Worm (Caenorhabditis elegans) whole organism, late embryonic: ENCODE measurements around the gene ttll-5.

ENCODE experiments used
- ahr-1 ChIP-seq: sonication (generic microtip); optimal IDR thresholded peaks from 2 replicates; lab custom pipeline; 2016; ENCODE audit warnings: missing genetic modification characterization, missing compliant biosample characterization
- ama-1 ChIP-seq: fragments of 150-350 bp; optimal IDR thresholded peaks from 2 replicates; lab custom pipeline; 2014
- ceh-14 ChIP-seq: sonication (generic microtip); optimal IDR thresholded peaks from 2 replicates; lab custom pipeline; 2016; ENCODE audit warnings: missing genotype, missing genetic modification characterization, missing compliant biosample characterization
- ceh-18 ChIP-seq: sonication (generic microtip); optimal IDR thresholded peaks from 2 replicates; lab custom pipeline; 2016; ENCODE audit warnings: missing genetic modification characterization, missing compliant biosample characterization
- ceh-19 ChIP-seq: fragments of 200-800 bp; sonication (Bioruptor generic); optimal IDR thresholded peaks from 2 replicates; lab custom pipeline; 2018; ENCODE audit warnings: mild to moderate bottlenecking, missing genetic modification characterization, missing compliant biosample characterization
- ceh-22 ChIP-seq: sonication (generic microtip); optimal IDR thresholded peaks from 2 replicates; lab custom pipeline; 2017; ENCODE audit warnings: missing biosample characterization, missing genetic modification characterization
- ceh-31 ChIP-seq: sonication (generic microtip); optimal IDR thresholded peaks from 2 replicates; lab custom pipeline; 2016; ENCODE audit warnings: missing genetic modification characterization, missing compliant biosample characterization
- ceh-48 ChIP-seq: sonication (generic microtip); optimal IDR thresholded peaks from 2 replicates; lab custom pipeline; 2016; ENCODE audit warnings: missing genetic modification characterization, inconsistent platforms, missing compliant biosample characterization
- ceh-6 ChIP-seq: fragments of 200-800 bp; sonication (Bioruptor generic); optimal IDR thresholded peaks from 2 replicates; lab custom pipeline; 2018; ENCODE audit warnings: mild to moderate bottlenecking, missing genetic modification characterization, missing compliant biosample characterization
- ceh-9 ChIP-seq: sonication (generic microtip); optimal IDR thresholded peaks from 2 replicates; lab custom pipeline; 2016; ENCODE audit warnings: mild to moderate bottlenecking, missing genetic modification characterization, inconsistent platforms, missing compliant biosample characterization
- che-1 ChIP-seq: sonication (generic microtip); optimal IDR thresholded peaks from 2 replicates; lab custom pipeline; 2016; ENCODE audit warnings: mild to moderate bottlenecking, missing genetic modification characterization, missing compliant biosample characterization
- dmd-4 ChIP-seq: sonication (generic microtip); optimal IDR thresholded peaks from 2 replicates; lab custom pipeline; 2016; ENCODE audit warnings: borderline replicate concordance, missing genetic modification characterization, missing compliant biosample characterization
- dve-1 ChIP-seq: sonication (generic microtip); optimal IDR thresholded peaks from 2 replicates; lab custom pipeline; 2017; ENCODE audit warnings: antibody characterized with exemption, mild to moderate bottlenecking, missing genetic modification characterization, missing compliant biosample characterization
- elt-2 ChIP-seq: sonication (generic microtip); optimal IDR thresholded peaks from 2 replicates; lab custom pipeline; 2016; ENCODE audit warnings: missing genetic modification reagents, missing genetic modification characterization, missing compliant biosample characterization
- ets-4 ChIP-seq: sonication (generic microtip); optimal IDR thresholded peaks from 2 replicates; lab custom pipeline; 2016; ENCODE audit warnings: missing genetic modification characterization, missing compliant biosample characterization
- fkh-10 ChIP-seq: fragments of 150-350 bp; optimal IDR thresholded peaks from 2 replicates; lab custom pipeline; 2014; ENCODE audit warnings: missing biosample characterization, missing genetic modification reagents, missing genetic modification characterization
- hlh-13 ChIP-seq: fragments of 200-800 bp; sonication (Bioruptor generic); optimal IDR thresholded peaks from 2 replicates; lab custom pipeline; 2018; ENCODE audit warnings: mild to moderate bottlenecking, missing genetic modification characterization, missing compliant biosample characterization
- hlh-15 ChIP-seq: sonication (generic microtip); optimal IDR thresholded peaks from 2 replicates; lab custom pipeline; 2016; ENCODE audit warnings: missing genetic modification characterization, missing compliant biosample characterization
- hlh-30 ChIP-seq: sonication (generic microtip); optimal IDR thresholded peaks from 2 replicates; lab custom pipeline; 2017; ENCODE audit warnings: antibody characterized with exemption, missing genetic modification characterization, missing compliant biosample characterization; ENCODE audit not compliant: insufficient read depth
- hlh-6 ChIP-seq: sonication (generic microtip); optimal IDR thresholded peaks from 2 replicates; lab custom pipeline; 2016; ENCODE audit warnings: missing genotype, missing genetic modification characterization, missing compliant biosample characterization
- lin-11 ChIP-seq: fragments of 200-800 bp; sonication (Bioruptor generic); optimal IDR thresholded peaks from 2 replicates; lab custom pipeline; 2018; ENCODE audit warnings: mild to moderate bottlenecking, missing genetic modification characterization, missing compliant biosample characterization
- madf-2 ChIP-seq: sonication (generic microtip); optimal IDR thresholded peaks from 2 replicates; lab custom pipeline; 2017; ENCODE audit warnings: missing genetic modification characterization, missing compliant biosample characterization
- mec-3 ChIP-seq: sonication (generic microtip); optimal IDR thresholded peaks from 2 replicates; lab custom pipeline; 2016; ENCODE audit warnings: borderline replicate concordance, missing genetic modification characterization, missing compliant biosample characterization
- nfya-1 ChIP-seq: sonication (generic microtip); optimal IDR thresholded peaks from 2 replicates; lab custom pipeline; 2017; ENCODE audit warnings: missing genetic modification characterization, mild to moderate bottlenecking, missing compliant biosample characterization, antibody characterized with exemption, moderate library complexity
- nhr-11 ChIP-seq: fragments of 150-350 bp; optimal IDR thresholded peaks from 2 replicates; lab custom pipeline; 2014; ENCODE audit warnings: missing biosample characterization, missing genetic modification characterization
- nhr-232 ChIP-seq: sonication (generic microtip); optimal IDR thresholded peaks from 2 replicates; lab custom pipeline; 2016; ENCODE audit warnings: missing genetic modification characterization, missing compliant biosample characterization
- odd-2 ChIP-seq: sonication (generic microtip); optimal IDR thresholded peaks from 2 replicates; lab custom pipeline; 2017; ENCODE audit warnings: antibody characterized with exemption, mild to moderate bottlenecking, missing genetic modification characterization, missing compliant biosample characterization
- pqm-1 ChIP-seq: sonication (generic microtip); optimal IDR thresholded peaks from 2 replicates; lab custom pipeline; 2016; ENCODE audit warnings: missing genetic modification characterization, missing compliant biosample characterization
- ref-2 ChIP-seq: sonication (generic microtip); optimal IDR thresholded peaks from 2 replicates; lab custom pipeline; 2016; ENCODE audit warnings: missing genetic modification characterization, missing compliant biosample characterization
- rnt-1 ChIP-seq: sonication (generic microtip); optimal IDR thresholded peaks from 2 replicates; lab custom pipeline; 2016; ENCODE audit warnings: missing genetic modification characterization, missing compliant biosample characterization
- sdc-2 ChIP-seq: sonication (generic microtip); optimal IDR thresholded peaks from 2 replicates; lab custom pipeline; 2016; ENCODE audit warnings: missing genotype, missing genetic modification characterization, missing compliant biosample characterization
- sox-2 ChIP-seq: fragments of 200-800 bp; sonication (Bioruptor generic); IDR thresholded peaks from 2 replicates; pipeline ENCODE4 v1.3.6; 2022; ENCODE audit warnings: missing genetic modification reagents, missing genetic modification characterization, missing compliant biosample characterization
- syd-9 ChIP-seq: sonication (generic microtip); optimal IDR thresholded peaks from 2 replicates; lab custom pipeline; 2016; ENCODE audit warnings: mild to moderate bottlenecking, missing genetic modification characterization, moderate library complexity, missing compliant biosample characterization
- tbx-2 ChIP-seq: sonication (generic microtip); optimal IDR thresholded peaks from 2 replicates; lab custom pipeline; 2016; ENCODE audit warnings: missing genetic modification characterization, missing compliant biosample characterization
- ttx-3 ChIP-seq: sonication (generic microtip); optimal IDR thresholded peaks from 2 replicates; lab custom pipeline; 2016; ENCODE audit warnings: missing genetic modification reagents, missing genetic modification characterization, missing compliant biosample characterization
- unc-3 ChIP-seq, 2 experiments: fragments of 200-800 bp in 1 of 2; sonication (Bioruptor generic) in 1 of 2; sonication (generic microtip) in 1 of 2; conservative IDR thresholded peaks in 1 of 2; optimal IDR thresholded peaks in 1 of 2; 2 replicates each; pipeline versions ENCODE4 v1.3.6 to Lab custom; 2016 to 2022; ENCODE audit warnings: missing compliant biosample characterization in 2 of 2, missing genetic modification characterization in 2 of 2, missing genetic modification reagents in 1 of 2
- unc-55 ChIP-seq: sonication (generic microtip); optimal IDR thresholded peaks from 2 replicates; lab custom pipeline; 2017; ENCODE audit warnings: missing biosample characterization, missing genetic modification reagents, missing genetic modification characterization
- unc-86 ChIP-seq: sonication (generic microtip); optimal IDR thresholded peaks from 2 replicates; lab custom pipeline; 2016; ENCODE audit warnings: missing genetic modification characterization, missing compliant biosample characterization

ttll-5 gene

DNA sequence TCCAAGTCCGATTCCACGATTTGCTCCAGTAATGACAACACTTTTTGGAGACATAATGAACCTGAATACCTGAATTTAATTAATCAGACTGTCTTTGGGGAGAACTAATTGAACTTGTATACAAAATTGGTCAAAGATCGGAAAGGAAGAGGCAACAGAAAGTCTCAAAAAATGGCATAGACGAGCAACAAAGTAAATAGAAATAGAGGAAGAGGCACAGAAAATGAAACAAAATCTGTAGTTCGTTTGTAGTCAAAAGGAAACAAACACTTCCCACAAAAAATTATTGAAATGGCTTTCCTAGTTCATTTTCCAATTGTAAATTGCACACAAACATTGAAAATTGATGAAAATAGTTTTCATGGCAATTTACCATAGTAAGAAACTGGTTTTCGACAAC is 5.8 kb downstream of the ttll-5 start, which contains the start of gene C55A6.6:
Gene C55A6.6 (minus strand): TSS at position 61 of the 400 bp plus-strand sequence.
- TF ChIP-seq ahr-1 (tag; lab: Kevin White, UChicago) (no peak), ceh-48 (tag; lab: Kevin White, UChicago) (no peak), nhr-11 (tag; lab: Kevin White, UChicago) (no peak), ceh-14 (tag; lab: Kevin White, UChicago) (no peak), ceh-19 (GFP tag; lab: Kevin White, UChicago) (no peak)

ce11 chrV:11515145-11515544 is 6.3 kb downstream of the ttll-5 start:
- TF ChIP-seq nfya-1 (tag; lab: Kevin White, UChicago), result no peak
- TF ChIP-seq ceh-31 (tag; lab: Kevin White, UChicago), result no peak
- no peak for TF ChIP-seq odd-2
- no peak for TF ChIP-seq nhr-232 (tag; lab: Kevin White, UChicago)
- TF ChIP-seq dmd-4, result no peak
- TF ChIP-seq tbx-2 (tag; lab: Kevin White, UChicago), result no peak
- no peak for TF ChIP-seq dve-1 (tag; lab: Kevin White, UChicago)
- TF ChIP-seq ceh-18 (tag; lab: Kevin White, UChicago), result no peak
- no peak for TF ChIP-seq hlh-6 (tag; lab: Kevin White, UChicago)

DNA sequence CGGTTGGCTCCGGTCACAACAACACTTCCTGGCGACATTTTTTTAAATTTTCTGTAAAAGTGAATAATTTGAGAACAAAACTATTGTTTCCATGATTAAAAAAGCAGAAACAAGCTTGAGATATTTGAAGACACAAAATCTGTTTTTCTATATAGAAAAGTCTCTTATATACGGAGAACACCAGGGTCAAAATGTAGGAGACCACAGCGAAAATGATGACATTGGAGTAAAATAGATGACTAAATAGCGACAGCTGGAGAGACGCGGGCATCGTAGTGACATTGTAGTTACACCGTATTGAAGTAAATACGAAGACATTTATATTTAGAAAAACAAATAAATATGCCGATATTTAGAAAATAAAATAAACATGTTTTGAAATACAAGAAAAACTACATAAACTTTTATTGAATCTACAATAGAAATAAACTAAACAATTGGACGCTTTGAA is 7.3 kb downstream of the ttll-5 start, which contains the start of gene sdz-8:
Gene sdz-8 (minus strand): TSS at position 51 of the 451 bp plus-strand sequence.
- TF ChIP-seq dve-1 (tag; lab: Kevin White, UChicago) (no peak), ceh-31 (tag; lab: Kevin White, UChicago) (no peak), hlh-6 (tag; lab: Kevin White, UChicago) (no peak), ceh-22 (tag; lab: Kevin White, UChicago) (no peak), nhr-232 (tag; lab: Kevin White, UChicago) (no peak), hlh-13 (GFP tag; lab: Kevin White, UChicago) (no peak), syd-9 (no peak), sox-2 (GFP tag; lab: Robert Waterston, UW) (no peak), madf-2 (tag; lab: Kevin White, UChicago) (no peak), ama-1 (lab: Kevin White, UChicago) (no peak), nhr-11 (tag; lab: Kevin White, UChicago) (no peak), pqm-1 (tag; lab: Kevin White, UChicago) (no peak), odd-2 (no peak), ref-2 (no peak)
- TF ChIP-seq, all 69 proteins: peak for 0

DNA sequence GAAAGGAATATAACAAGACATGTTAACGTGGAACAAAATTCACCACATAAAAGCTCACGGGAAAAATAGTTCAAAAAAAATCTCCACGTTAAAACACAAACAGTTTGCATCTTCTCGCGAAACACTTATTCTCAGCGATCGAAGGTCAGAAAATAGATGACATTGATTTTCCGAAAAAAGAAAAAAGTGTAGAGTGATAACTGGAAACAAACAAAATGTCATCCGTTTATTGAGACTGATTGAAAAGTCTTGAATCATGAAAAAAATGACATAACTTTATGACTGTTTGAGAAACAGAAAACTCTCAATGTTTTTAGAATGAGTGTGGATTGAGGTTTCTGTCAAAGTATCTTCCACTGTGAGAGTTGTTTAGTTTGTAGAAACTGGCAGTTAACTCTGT is 8.9 kb downstream of the ttll-5 start, which contains the start of gene C55A6.4:
Gene C55A6.4 (minus strand): TSS at position 101 of the 400 bp plus-strand sequence.
- no peak for TF ChIP-seq fkh-10 (GFP tag; lab: Kevin White, UChicago)
- TF ChIP-seq hlh-15, result no peak
- TF ChIP-seq ahr-1 (tag; lab: Kevin White, UChicago), result no peak
- no peak for TF ChIP-seq nhr-232 (tag; lab: Kevin White, UChicago)

DNA sequence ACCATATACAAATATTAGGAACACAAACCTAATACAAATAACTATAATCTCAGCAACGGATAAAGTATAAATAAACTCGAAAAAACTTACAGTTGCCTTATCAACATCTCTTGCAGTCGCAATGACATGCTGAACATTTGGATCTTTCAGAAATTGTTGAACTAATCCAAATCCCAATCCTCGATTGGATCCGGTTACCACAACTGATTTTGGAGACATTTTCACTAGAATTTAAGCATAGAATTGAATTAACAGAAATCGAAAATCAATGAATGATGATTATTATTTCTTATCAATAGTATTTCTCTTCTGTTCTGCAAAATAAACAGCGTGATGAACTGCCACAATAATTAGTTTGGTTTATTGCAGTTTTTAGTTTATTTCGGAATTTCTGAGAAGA is 11.4 kb downstream of the ttll-5 start, which contains the start of the genes C55A6.11 and C55A6.7:
Gene C55A6.11 (plus strand): TSS at position 301 of the 400 bp plus-strand sequence.
Gene C55A6.7 (minus strand): TSS at position 316 of the 400 bp plus-strand sequence.
- no peak for TF ChIP-seq hlh-6 (tag; lab: Kevin White, UChicago)
- TF ChIP-seq sdc-2, result no peak
- TF ChIP-seq ceh-6 (GFP tag; lab: Kevin White, UChicago), result no peak
- TF ChIP-seq che-1 (tag; lab: Kevin White, UChicago), result no peak
- no peak for TF ChIP-seq ceh-48 (tag; lab: Kevin White, UChicago)
- TF ChIP-seq elt-2 (tag; lab: Kevin White, UChicago), result no peak
- TF ChIP-seq syd-9, result no peak
- TF ChIP-seq unc-86, result no peak
- TF ChIP-seq unc-3 (GFP tag; conservative IDR thresholded peaks at IDR 0.05; lab: Robert Waterston, UW), result no peak
- no peak for TF ChIP-seq unc-3 (tag; optimal IDR thresholded peaks at IDR 0.05; lab: Kevin White, UChicago)

DNA sequence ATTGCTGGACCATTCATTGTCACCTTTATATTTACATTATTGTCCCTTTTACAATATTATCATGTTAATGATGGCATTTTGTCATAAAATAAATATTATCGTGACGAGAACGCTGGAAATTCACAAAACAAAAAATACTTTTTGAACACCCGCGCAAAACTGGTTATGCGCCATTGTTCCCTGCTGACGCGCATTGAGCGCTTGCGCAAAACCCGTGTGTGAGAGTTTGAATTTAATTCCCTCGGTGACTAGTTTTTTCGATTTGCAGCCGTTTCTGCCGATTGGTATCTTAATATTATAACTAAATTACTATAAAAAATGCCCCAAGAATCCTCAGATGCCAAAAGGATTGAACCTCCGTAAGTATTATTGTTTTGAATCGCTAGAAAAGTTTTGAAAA is 12.6 kb downstream of the ttll-5 start, which contains the start of gene pafo-1:
Gene pafo-1 (plus strand): TSS at position 256 of the 400 bp plus-strand sequence.
- TF ChIP-seq ets-4 (tag; lab: Kevin White, UChicago), result peak; percentile 9
- peak; percentile 42 for TF ChIP-seq madf-2 (tag; lab: Kevin White, UChicago)
- 0 out of 2 replicates have a peak, but pooled peaks have one; percentile 33 for TF ChIP-seq sox-2 (GFP tag; lab: Robert Waterston, UW)
- peak; percentile 30 for TF ChIP-seq ceh-18 (tag; lab: Kevin White, UChicago)
- peak; percentile 36 for TF ChIP-seq ceh-14 (tag; lab: Kevin White, UChicago)
- TF ChIP-seq fkh-10 (GFP tag; lab: Kevin White, UChicago), result no peak
- peak; percentile 52 for TF ChIP-seq unc-86
- TF ChIP-seq ceh-9 (tag; lab: Kevin White, UChicago), result no peak
- no peak for TF ChIP-seq ceh-22 (tag; lab: Kevin White, UChicago)
- peak; percentile 40 for TF ChIP-seq lin-11 (tag; lab: Kevin White, UChicago)
- TF ChIP-seq ttx-3, result peak; percentile 12
- no peak for TF ChIP-seq mec-3 (tag; lab: Kevin White, UChicago)
- TF ChIP-seq nfya-1 (tag; lab: Kevin White, UChicago), result peak; percentile 73
- TF ChIP-seq hlh-30 (tag; lab: Kevin White, UChicago), result peak; percentile 29
- peak; percentile 74 for TF ChIP-seq elt-2 (tag; lab: Kevin White, UChicago)
- TF ChIP-seq rnt-1 (tag; lab: Kevin White, UChicago), result peak; percentile 25
- TF ChIP-seq unc-3 (GFP tag; conservative IDR thresholded peaks at IDR 0.05; lab: Robert Waterston, UW), result peak; percentile 50; the same call in 1 of the 2 replicates
- peak; percentile 49 for TF ChIP-seq unc-3 (tag; optimal IDR thresholded peaks at IDR 0.05; lab: Kevin White, UChicago)
- peak; percentile 63 for TF ChIP-seq che-1 (tag; lab: Kevin White, UChicago)
- peak; percentile 53 for TF ChIP-seq unc-55 (GFP tag; lab: Kevin White, UChicago)
